Worm (Caenorhabditis elegans) whole organism, L1 larva: ENCODE measurements around the gene fbxb-97.

Experiments
- aha-1 ChIP-seq: fragments of 150-350 bp; optimal IDR thresholded peaks from 2 replicates; lab custom pipeline; 2014; ENCODE audit warnings: missing biosample characterization, missing genetic modification characterization
- ceh-82 ChIP-seq, 3 experiments: fragments of 150-350 bp in 1 of 3; sonication (generic microtip) in 2 of 3; optimal IDR thresholded peaks; 2 replicates each; lab custom pipeline; 2014 to 2017; ENCODE audit warnings: missing biosample characterization in 3 of 3, missing genetic modification characterization in 3 of 3
- efl-3 ChIP-seq: fragments of 200-800 bp; sonication (Bioruptor generic); optimal IDR thresholded peaks from 2 replicates; lab custom pipeline; 2018; ENCODE audit warnings: mild to moderate bottlenecking, missing genetic modification characterization, missing compliant biosample characterization
- jun-1 ChIP-seq: fragments of 150-350 bp; optimal IDR thresholded peaks from 2 replicates; lab custom pipeline; 2014; ENCODE audit warnings: missing biosample characterization, missing genetic modification reagents, missing genetic modification characterization
- lin-14 ChIP-seq: fragments of 200-800 bp; sonication (Bioruptor generic); optimal IDR thresholded peaks from 2 replicates; lab custom pipeline; 2018; ENCODE audit warnings: mild to moderate bottlenecking, missing genetic modification characterization, moderate library complexity, missing compliant biosample characterization
- lsy-2 ChIP-seq, 2 experiments: fragments of 150-350 bp; optimal IDR thresholded peaks; 2 replicates each; lab custom pipeline; 2014; ENCODE audit warnings: missing biosample characterization in 2 of 2, missing genetic modification characterization in 2 of 2
- nhr-12 ChIP-seq: sonication (generic microtip); optimal IDR thresholded peaks from 2 replicates; lab custom pipeline; 2017; ENCODE audit warnings: missing biosample characterization, missing genetic modification characterization
- nhr-237 ChIP-seq: fragments of 150-350 bp; optimal IDR thresholded peaks from 2 replicates; lab custom pipeline; 2014; ENCODE audit warnings: missing biosample characterization, missing genetic modification characterization
- nhr-47 ChIP-seq: sonication (generic microtip); optimal IDR thresholded peaks from 2 replicates; lab custom pipeline; 2016; ENCODE audit warnings: mild to moderate bottlenecking, missing genetic modification characterization, moderate library complexity, missing compliant biosample characterization
- swsn-7 ChIP-seq: sonication (generic microtip); optimal IDR thresholded peaks from 2 replicates; lab custom pipeline; 2016; ENCODE audit warnings: missing genetic modification characterization, missing compliant biosample characterization
- unc-86 ChIP-seq: sonication (generic microtip); optimal IDR thresholded peaks from 2 replicates; lab custom pipeline; 2016; ENCODE audit warnings: missing genetic modification characterization, missing compliant biosample characterization
- vab-15 ChIP-seq: sonication (generic microtip); optimal IDR thresholded peaks from 2 replicates; lab custom pipeline; 2017; ENCODE audit warnings: missing genotype, mild to moderate bottlenecking, missing genetic modification characterization, missing compliant biosample characterization
- ztf-11 ChIP-seq, 2 experiments: sonication (generic microtip); optimal IDR thresholded peaks; 2 replicates each; lab custom pipeline; 2016 to 2017; ENCODE audit warnings: missing genetic modification characterization in 2 of 2, missing biosample characterization in 1 of 2, missing compliant biosample characterization in 1 of 2
- ztf-4 ChIP-seq: fragments of 150-350 bp; optimal IDR thresholded peaks from 2 replicates; lab custom pipeline; 2014; ENCODE audit warnings: missing biosample characterization, missing genetic modification characterization

- no peak for TF ChIP-seq lin-14
- no peak for TF ChIP-seq vab-15 (tag; lab: Kevin White, UChicago)
- TF ChIP-seq jun-1 (tag; lab: Kevin White, UChicago), result no peak
- TF ChIP-seq nhr-12, result no peak
- no peak for TF ChIP-seq nhr-47
- TF ChIP-seq ztf-4 (tag; lab: Kevin White, UChicago), result no peak
- no peak for TF ChIP-seq efl-3 (GFP tag; lab: Kevin White, UChicago)
- no peak for TF ChIP-seq ztf-11 (tag; optimal IDR thresholded peaks at IDR 0.05; lab: Kevin White, UChicago)
- no peak for TF ChIP-seq ceh-82 (tag; optimal IDR thresholded peaks at IDR 0.05; lab: Kevin White, UChicago)
- TF ChIP-seq swsn-7 (tag; lab: Kevin White, UChicago), result no peak
- no peak for TF ChIP-seq lsy-2 (tag; optimal IDR thresholded peaks at IDR 0.05; lab: Kevin White, UChicago)
- no peak for TF ChIP-seq nhr-237 (tag; lab: Kevin White, UChicago)
- TF ChIP-seq unc-86 (tag; lab: Kevin White, UChicago), result no peak
- TF ChIP-seq aha-1 (tag; lab: Kevin White, UChicago), result no peak
These were observed 27.7 kb upstream of the fbxb-97 start, which contains the start of gene math-13 for ce11 chrII:1875658-1876057.
